Fruit fly (Drosophila melanogaster): Measurements from ENCODE around the gene Sdr.

The Sdr gene

dm6 chr3R:14917927-14918829, at the start of gene Sdr:
Sdr (plus strand) TSS chr3R:14918628.
- TF ChIP-seq CG6163 (GFP tag; IDR thresholded peaks at IDR 0.05) (no peak; the same call in 1 of the 3 replicates), CG32006 (GFP tag; optimal IDR thresholded peaks at IDR 0.05) (peak; percentile 13), Blimp-1 (GFP tag; optimal IDR thresholded peaks at IDR 0.05) (peak; percentile 50), Eip93F (GFP tag; optimal IDR thresholded peaks at IDR 0.05) (no peak), salr (GFP tag; optimal IDR thresholded peaks at IDR 0.05) (peak in 1 of 2 experiments; percentile 32), eg (GFP tag; IDR thresholded peaks at IDR 0.05) (peak; percentile 61; the same call in 2 of the 3 replicates), CG6808 (GFP tag; optimal IDR thresholded peaks at IDR 0.05) (peak; percentile 66), cyc (GFP tag; optimal IDR thresholded peaks at IDR 0.05) (peak; percentile 79), ss (GFP tag; optimal IDR thresholded peaks at IDR 0.05) (peak; percentile 30 to 54), CG8632 (GFP tag; optimal IDR thresholded peaks at IDR 0.05) (peak; percentile 49), Hr4 (GFP tag; optimal IDR thresholded peaks at IDR 0.05) (peak; percentile 16), CG1621 (tag; optimal IDR thresholded peaks at IDR 0.05) (no peak), vri (GFP tag; optimal IDR thresholded peaks at IDR 0.05) (peak; percentile 35), CG6276 (GFP tag; optimal IDR thresholded peaks at IDR 0.05) (no peak), CG9139 (GFP tag; optimal IDR thresholded peaks at IDR 0.05) (no peak), pdm3 (GFP tag; optimal IDR thresholded peaks at IDR 0.05) (peak; percentile 22), svp (GFP tag) (peak; percentile 92), fkh (GFP tag; optimal IDR thresholded peaks at IDR 0.05) (no peak), CG10669 (GFP tag; optimal IDR thresholded peaks at IDR 0.05) (peak; percentile 61), Sox102F (GFP tag; optimal IDR thresholded peaks at IDR 0.05) (peak; percentile 29), CG8319 (GFP tag; optimal IDR thresholded peaks at IDR 0.05) (no peak), CG10631 (GFP tag; optimal IDR thresholded peaks at IDR 0.05) (peak; percentile 25), lz (GFP tag; optimal IDR thresholded peaks at IDR 0.05) (peak; percentile 48), CG8119 (GFP tag; IDR thresholded peaks at IDR 0.05) (0 out of 3 replicates have a peak, but pooled peaks have one; percentile 27), achi (GFP tag; optimal IDR thresholded peaks at IDR 0.05) (peak; percentile 34), fd59A (GFP tag; optimal IDR thresholded peaks at IDR 0.05) (peak; percentile 30), CG7368 (GFP tag; optimal IDR thresholded peaks at IDR 0.05) (no peak), Eip78C (GFP tag) (peak; percentile 90), Ets21C (GFP tag; optimal IDR thresholded peaks at IDR 0.05) (peak; percentile 15), net (GFP tag; optimal IDR thresholded peaks at IDR 0.05) (peak; percentile 12), spab (GFP tag; optimal IDR thresholded peaks at IDR 0.05) (peak; percentile 11), Met (GFP tag; optimal IDR thresholded peaks at IDR 0.05) (peak; percentile 68), Sox15 (GFP tag; optimal IDR thresholded peaks at IDR 0.05) (no peak), CG3919 (GFP tag; optimal IDR thresholded peaks at IDR 0.05) (peak; percentile 42), CG11902 (GFP tag; optimal IDR thresholded peaks at IDR 0.05) (peak; percentile 58), Hr38 (GFP tag; optimal IDR thresholded peaks at IDR 0.05) (no peak), CG16779 (tag; optimal IDR thresholded peaks at IDR 0.05) (no peak), CG3032 (tag; optimal IDR thresholded peaks at IDR 0.05) (peak; percentile 86), Lpt (GFP tag; optimal IDR thresholded peaks at IDR 0.05) (no peak), Eip75B (GFP tag; optimal IDR thresholded peaks at IDR 0.05) (peak; percentile 56), acj6 (GFP tag; optimal IDR thresholded peaks at IDR 0.05) (peak; percentile 2), CG11762 (GFP tag; optimal IDR thresholded peaks at IDR 0.05; ENCODE audit: insufficient read depth) (peak; percentile 44), CG31627 (GFP tag; optimal IDR thresholded peaks at IDR 0.05) (peak; percentile 15), esn (GFP tag; optimal IDR thresholded peaks at IDR 0.05) (peak; percentile 53), Smox (GFP tag; optimal IDR thresholded peaks at IDR 0.05) (peak; percentile 52), CG6792 (GFP tag; optimal IDR thresholded peaks at IDR 0.05) (no peak), Ets96B (tag; optimal IDR thresholded peaks at IDR 0.05) (peak; percentile 55), dac (GFP tag; optimal IDR thresholded peaks at IDR 0.05) (no peak), OdsH (GFP tag; optimal IDR thresholded peaks at IDR 0.05) (peak; percentile 29), Sox14 (GFP tag; optimal IDR thresholded peaks at IDR 0.05) (peak; percentile 31)

Data from whole organism, prepupa.